Worm (Caenorhabditis elegans) whole organism, L2 larva: ENCODE measurements around the gene F59A1.18.

Experiments used
- C34F6.9 ChIP-seq: fragments of 150-350 bp; optimal IDR thresholded peaks from 2 replicates; lab custom pipeline; 2014; ENCODE audit warnings: missing biosample characterization, missing genetic modification characterization
- F13H6.1 ChIP-seq: sonication (generic microtip); optimal IDR thresholded peaks from 2 replicates; lab custom pipeline; 2016; ENCODE audit warnings: missing genetic modification characterization, missing compliant biosample characterization
- R02D3.7 ChIP-seq: fragments of 150-350 bp; optimal IDR thresholded peaks from 2 replicates; lab custom pipeline; 2014; ENCODE audit warnings: missing biosample characterization, missing genetic modification characterization
- Y55F3AM.14 ChIP-seq: fragments of 200-800 bp; sonication (Bioruptor generic); optimal IDR thresholded peaks from 2 replicates; lab custom pipeline; 2018; ENCODE audit warnings: mild to moderate bottlenecking, missing genetic modification characterization, missing compliant biosample characterization
- ZK546.5 ChIP-seq: sonication (generic microtip); optimal IDR thresholded peaks from 2 replicates; lab custom pipeline; 2017; ENCODE audit warnings: missing biosample characterization, missing genetic modification characterization
- aly-2 ChIP-seq: fragments of 150-350 bp; optimal IDR thresholded peaks from 2 replicates; lab custom pipeline; 2014; ENCODE audit warnings: missing biosample characterization, missing genetic modification characterization
- ama-1 ChIP-seq: fragments of 150-350 bp; optimal IDR thresholded peaks from 2 replicates; lab custom pipeline; 2018; ENCODE audit warnings: inconsistent platforms
- blmp-1 ChIP-seq: sonication (generic microtip); optimal IDR thresholded peaks from 2 replicates; lab custom pipeline; 2017; ENCODE audit warnings: missing genetic modification characterization, mild to moderate bottlenecking, missing compliant biosample characterization, antibody characterized with exemption, moderate library complexity; ENCODE audit not compliant: insufficient read depth
- crh-2 ChIP-seq: sonication (generic microtip); optimal IDR thresholded peaks from 2 replicates; lab custom pipeline; 2017; ENCODE audit warnings: missing biosample characterization, missing genetic modification characterization
- dmd-4 ChIP-seq: sonication (generic microtip); optimal IDR thresholded peaks from 2 replicates; lab custom pipeline; 2017; ENCODE audit warnings: missing biosample characterization, missing genetic modification characterization
- egl-27 ChIP-seq: sonication (generic microtip); optimal IDR thresholded peaks from 3 replicates; lab custom pipeline; 2017; ENCODE audit warnings: missing biosample characterization, missing genetic modification reagents, missing genetic modification characterization
- elt-1 ChIP-seq: fragments of 150-350 bp; optimal IDR thresholded peaks from 2 replicates; lab custom pipeline; 2014; ENCODE audit warnings: missing biosample characterization, missing genetic modification characterization
- fos-1 ChIP-seq: fragments of 150-350 bp; optimal IDR thresholded peaks from 2 replicates; lab custom pipeline; 2014; ENCODE audit warnings: missing biosample characterization, missing genetic modification characterization
- gmeb-1 ChIP-seq: fragments of 150-350 bp; optimal IDR thresholded peaks from 2 replicates; lab custom pipeline; 2014; ENCODE audit warnings: missing biosample characterization, missing genetic modification characterization
- lin-11 ChIP-seq: fragments of 150-350 bp; sonication (generic microtip); optimal IDR thresholded peaks from 2 replicates; lab custom pipeline; 2014; ENCODE audit warnings: missing biosample characterization, missing genetic modification characterization, inconsistent platforms, mixed read lengths
- lin-13 ChIP-seq: fragments of 150-350 bp; optimal IDR thresholded peaks from 2 replicates; lab custom pipeline; 2014; ENCODE audit warnings: missing biosample characterization, missing genetic modification reagents, missing genetic modification characterization
- lin-39 ChIP-seq: fragments of 150-350 bp; optimal IDR thresholded peaks from 2 replicates; lab custom pipeline; 2014; ENCODE audit warnings: missing biosample characterization, missing genetic modification reagents, missing genetic modification characterization
- lsy-2 ChIP-seq, 2 experiments: fragments of 150-350 bp in 1 of 2; sonication (generic microtip) in 1 of 2; optimal IDR thresholded peaks; 2 replicates each; lab custom pipeline; 2014 to 2017; ENCODE audit warnings: missing biosample characterization in 2 of 2, missing genetic modification characterization in 2 of 2
- mab-5 ChIP-seq: fragments of 150-350 bp; optimal IDR thresholded peaks from 2 replicates; lab custom pipeline; 2014; ENCODE audit warnings: missing biosample characterization, missing genetic modification characterization
- mbf-1 ChIP-seq: sonication (generic microtip); optimal IDR thresholded peaks from 2 replicates; lab custom pipeline; 2017; ENCODE audit warnings: missing biosample characterization, missing genetic modification characterization
- nhr-10 ChIP-seq: sonication (generic microtip); optimal IDR thresholded peaks from 2 replicates; lab custom pipeline; 2017; ENCODE audit warnings: missing biosample characterization, missing genetic modification characterization
- nhr-12 ChIP-seq: fragments of 150-350 bp; optimal IDR thresholded peaks from 2 replicates; lab custom pipeline; 2014; ENCODE audit warnings: missing biosample characterization, missing genetic modification characterization
- nhr-23 ChIP-seq: fragments of 150-350 bp; optimal IDR thresholded peaks from 2 replicates; lab custom pipeline; 2014; ENCODE audit warnings: missing biosample characterization, missing genetic modification reagents, missing genetic modification characterization
- nhr-25 ChIP-seq: fragments of 150-350 bp; sonication (generic microtip); optimal IDR thresholded peaks from 3 replicates; lab custom pipeline; 2014; ENCODE audit warnings: missing biosample characterization, missing genetic modification characterization
- nhr-6 ChIP-seq: fragments of 150-350 bp; optimal IDR thresholded peaks from 2 replicates; lab custom pipeline; 2014; ENCODE audit warnings: missing biosample characterization, missing genetic modification characterization
- peb-1 ChIP-seq: fragments of 150-350 bp; optimal IDR thresholded peaks from 2 replicates; lab custom pipeline; 2014; ENCODE audit warnings: missing biosample characterization, missing genetic modification characterization
- sem-4 ChIP-seq: fragments of 150-350 bp; optimal IDR thresholded peaks from 2 replicates; lab custom pipeline; 2014; ENCODE audit warnings: missing biosample characterization, missing genetic modification reagents, missing genetic modification characterization
- snpc-4 ChIP-seq: fragments of 150-350 bp; optimal IDR thresholded peaks from 2 replicates; lab custom pipeline; 2014; ENCODE audit warnings: missing biosample characterization, missing genetic modification characterization
- unc-39 ChIP-seq: fragments of 150-350 bp; optimal IDR thresholded peaks from 2 replicates; lab custom pipeline; 2014; ENCODE audit warnings: missing biosample characterization, missing genetic modification characterization
- unc-55 ChIP-seq: fragments of 150-350 bp; sonication (generic microtip); optimal IDR thresholded peaks from 3 replicates; lab custom pipeline; 2014; ENCODE audit warnings: missing biosample characterization, missing genetic modification reagents, missing genetic modification characterization
- unc-62 ChIP-seq: fragments of 150-350 bp; optimal IDR thresholded peaks from 2 replicates; lab custom pipeline; 2014; ENCODE audit warnings: missing biosample characterization, missing genetic modification reagents, missing genetic modification characterization
- zag-1 ChIP-seq: fragments of 150-350 bp; optimal IDR thresholded peaks from 2 replicates; lab custom pipeline; 2014; ENCODE audit warnings: missing biosample characterization, missing genetic modification characterization
- ztf-11 ChIP-seq: sonication (generic microtip); optimal IDR thresholded peaks from 2 replicates; lab custom pipeline; 2017; ENCODE audit warnings: missing biosample characterization, missing genetic modification characterization
- ztf-4 ChIP-seq: fragments of 150-350 bp; optimal IDR thresholded peaks from 2 replicates; lab custom pipeline; 2014; ENCODE audit warnings: missing biosample characterization, missing genetic modification characterization

The F59A1.18 gene

DNA sequence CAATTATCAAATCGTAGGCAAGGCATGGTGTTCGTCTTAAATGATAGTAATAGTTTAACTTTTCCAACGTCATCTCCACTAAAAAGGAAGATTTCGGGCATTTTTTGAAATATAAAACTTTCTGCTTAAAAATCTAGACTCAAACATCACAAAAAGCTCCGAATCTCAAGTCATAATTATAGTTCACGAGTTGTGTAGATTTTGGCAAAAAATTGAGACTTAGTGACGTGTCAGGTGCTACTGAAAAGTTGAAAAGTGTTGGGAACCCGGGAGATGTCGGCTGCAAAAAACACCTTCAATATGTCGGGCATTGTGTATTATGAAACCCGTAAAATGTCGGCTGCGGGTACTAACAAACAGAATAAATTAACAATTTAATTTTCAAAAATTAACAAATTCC is 9.1 kb upstream of the F59A1.18 start, which contains the start of gene Y26G10.1:
Gene Y26G10.1, minus strand, starts transcription at position 101 of the 400 bp plus-strand sequence.
- TF ChIP-seq nhr-25 (tag; lab: Kevin White, UChicago) = no peak
- no peak for TF ChIP-seq lin-13
- no peak for TF ChIP-seq snpc-4 (tag; lab: Kevin White, UChicago)
- TF ChIP-seq unc-62 = no peak
- no peak for TF ChIP-seq gmeb-1 (tag; lab: Kevin White, UChicago)
- no peak for TF ChIP-seq Y55F3AM.14 (GFP tag; lab: Kevin White, UChicago)
- no peak for TF ChIP-seq nhr-12 (tag; lab: Kevin White, UChicago)
- no peak for TF ChIP-seq ztf-11 (tag; lab: Kevin White, UChicago)
- no peak for TF ChIP-seq elt-1
- TF ChIP-seq nhr-23 (tag; lab: Kevin White, UChicago) = no peak

DNA sequence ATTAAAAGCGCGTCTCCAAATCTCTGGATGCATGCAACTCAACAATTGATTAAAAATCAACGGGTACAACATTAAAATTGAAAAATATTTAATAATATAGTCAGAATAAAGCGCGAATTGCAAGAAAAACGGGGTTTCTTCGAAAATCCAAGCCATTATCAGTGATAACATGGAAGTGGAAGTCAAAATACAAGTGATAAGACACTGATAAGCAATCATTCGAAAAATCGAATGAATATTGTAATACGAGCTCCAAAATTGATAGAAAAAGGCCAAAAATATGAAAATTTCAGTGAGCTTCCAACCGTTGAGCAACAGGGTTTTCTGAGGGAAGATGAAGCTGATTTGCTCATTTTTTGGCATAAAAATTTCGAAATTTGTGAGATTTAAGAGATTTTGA is 7.5 kb upstream of the F59A1.18 start:
- TF ChIP-seq F13H6.1 (tag; lab: Kevin White, UChicago) (no peak), fos-1 (tag; lab: Kevin White, UChicago) (peak; percentile 25), unc-55 (no peak), lin-11 (tag; lab: Kevin White, UChicago) (no peak), ZK546.5 (no peak), blmp-1 (tag; lab: Kevin White, UChicago) (no peak)

DNA sequence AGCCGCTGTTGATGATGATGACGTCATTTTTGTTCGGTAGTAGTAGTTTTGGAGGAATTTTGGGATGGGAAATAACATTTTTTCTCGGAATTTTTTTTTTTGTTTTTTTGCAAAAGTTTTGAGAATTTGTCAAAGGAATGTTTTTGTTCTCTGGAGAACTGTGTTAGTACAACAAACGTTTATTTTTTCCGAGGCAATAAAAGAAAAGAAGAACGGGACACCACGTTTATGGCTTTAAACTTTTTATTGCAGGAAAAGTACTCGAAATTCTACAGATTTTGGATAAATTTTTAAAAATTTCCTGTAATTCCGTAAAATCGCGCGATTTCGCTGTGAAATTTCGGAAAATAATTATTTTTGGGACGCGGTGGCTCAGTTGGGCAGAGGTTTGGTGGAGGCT is 4.2 kb upstream of the F59A1.18 start, which contains the start of gene F59A1.13:
Gene F59A1.13, minus strand, starts transcription at position 101 of the 400 bp plus-strand sequence.
- no peak for TF ChIP-seq mab-5
- TF ChIP-seq blmp-1 (tag; lab: Kevin White, UChicago) = no peak

- TF ChIP-seq nhr-10 (no peak), crh-2 (no peak)
These were observed 1.9 kb downstream of the F59A1.18 start, which contains the start of the genes F59A1.16 and F59A1.6 for ce11 chrV:17684857-17685256. TSS of gene F59A1.16 (minus strand) at chrV:17684957. TSS of gene F59A1.6 (plus strand) at chrV:17685141.

- TF ChIP-seq crh-2 (no peak), unc-39 (no peak), C34F6.9 (tag; lab: Kevin White, UChicago) (no peak), nhr-25 (tag; lab: Kevin White, UChicago) (no peak), lin-39 (tag; lab: Kevin White, UChicago) (no peak), elt-1 (no peak), mbf-1 (tag; lab: Kevin White, UChicago) (no peak), nhr-12 (tag; lab: Kevin White, UChicago) (no peak), lsy-2 (tag; optimal IDR thresholded peaks at IDR 0.05; lab: Kevin White, UChicago) (no peak), ztf-4 (tag; lab: Kevin White, UChicago) (no peak), R02D3.7 (tag; lab: Kevin White, UChicago) (no peak), egl-27 (no peak), nhr-6 (tag; lab: Kevin White, UChicago) (no peak), Y55F3AM.14 (GFP tag; lab: Kevin White, UChicago) (no peak), F13H6.1 (tag; lab: Kevin White, UChicago) (no peak)
These were observed 3.0 kb downstream of the F59A1.18 start, which contains the start of gene F59A1.15 for ce11 chrV:17683763-17684162. TSS of gene F59A1.15 (minus strand) at chrV:17683863.

ce11 chrV:17683290-17683689 is 3.5 kb downstream of the F59A1.18 start:
- no peak for TF ChIP-seq dmd-4
- TF ChIP-seq sem-4 (tag; lab: Kevin White, UChicago) = no peak
- TF ChIP-seq aly-2 (tag; lab: Kevin White, UChicago) = no peak
- no peak for TF ChIP-seq F13H6.1 (tag; lab: Kevin White, UChicago)
- TF ChIP-seq unc-39 = no peak
- TF ChIP-seq blmp-1 (tag; lab: Kevin White, UChicago) = no peak
- no peak for TF ChIP-seq crh-2
- no peak for TF ChIP-seq lsy-2 (tag; optimal IDR thresholded peaks at IDR 0.05; lab: Kevin White, UChicago)
- no peak for TF ChIP-seq unc-55
- no peak for TF ChIP-seq ama-1 (lab: Kevin White, UChicago)
- no peak for TF ChIP-seq mbf-1 (tag; lab: Kevin White, UChicago)
- no peak for TF ChIP-seq peb-1 (tag; lab: Kevin White, UChicago)
- TF ChIP-seq zag-1 (tag; lab: Kevin White, UChicago) = no peak
- TF ChIP-seq, all 48 proteins: peak for 0
